Worm (Caenorhabditis elegans) whole organism, L1 larva: ENCODE results near the gene sip-1.

Experiments
- ama-1 ChIP-seq: fragments of 150-350 bp; optimal IDR thresholded peaks from 2 replicates; lab custom pipeline; 2014
- fos-1 ChIP-seq: fragments of 150-350 bp; optimal IDR thresholded peaks from 2 replicates; lab custom pipeline; 2014; ENCODE audit warnings: missing biosample characterization, missing genetic modification characterization
- lsy-2 ChIP-seq, 2 experiments: fragments of 150-350 bp; optimal IDR thresholded peaks; 2 replicates each; lab custom pipeline; 2014; ENCODE audit warnings: missing biosample characterization in 2 of 2, missing genetic modification characterization in 2 of 2
- mab-9 ChIP-seq: fragments of 200-800 bp; sonication (Bioruptor generic); IDR thresholded peaks from 2 replicates; pipeline ENCODE4 v1.3.6; 2022; ENCODE audit warnings: missing genetic modification reagents, missing genetic modification characterization, missing compliant biosample characterization
- mdl-1 ChIP-seq, 2 experiments: fragments of 150-350 bp; optimal IDR thresholded peaks; 2 replicates each; lab custom pipeline; 2014 to 2017; ENCODE audit warnings: missing biosample characterization in 2 of 2, missing genetic modification characterization in 2 of 2, inconsistent platforms in 1 of 2
- nhr-237 ChIP-seq: fragments of 150-350 bp; optimal IDR thresholded peaks from 2 replicates; lab custom pipeline; 2014; ENCODE audit warnings: missing biosample characterization, missing genetic modification characterization
- nhr-76 ChIP-seq: sonication (generic microtip); optimal IDR thresholded peaks from 2 replicates; lab custom pipeline; 2017; ENCODE audit warnings: missing biosample characterization, missing genetic modification characterization
- nhr-84 ChIP-seq: sonication (generic microtip); optimal IDR thresholded peaks from 2 replicates; lab custom pipeline; 2017; ENCODE audit warnings: missing biosample characterization, missing genetic modification characterization
- unc-62 ChIP-seq: fragments of 150-350 bp; optimal IDR thresholded peaks from 2 replicates; lab custom pipeline; 2014; ENCODE audit warnings: missing biosample characterization, missing genetic modification reagents, missing genetic modification characterization
- zag-1 ChIP-seq: fragments of 150-350 bp; optimal IDR thresholded peaks from 2 replicates; lab custom pipeline; 2014; ENCODE audit warnings: missing biosample characterization, missing genetic modification characterization

- no peak for TF ChIP-seq nhr-76 (tag; lab: Kevin White, UChicago)
- no peak for TF ChIP-seq unc-62 (GFP tag; lab: Kevin White, UChicago)
- no peak for TF ChIP-seq mab-9 (GFP tag; lab: Robert Waterston, UW)
- no peak for TF ChIP-seq nhr-84 (tag; lab: Kevin White, UChicago)
- no peak for TF ChIP-seq zag-1 (tag; lab: Kevin White, UChicago)
- no peak for TF ChIP-seq ama-1 (lab: Kevin White, UChicago)
- no peak for TF ChIP-seq lsy-2 (tag; optimal IDR thresholded peaks at IDR 0.05; lab: Kevin White, UChicago)
- TF ChIP-seq nhr-237, result no peak
- no peak for TF ChIP-seq fos-1 (tag; lab: Kevin White, UChicago)
- no peak for TF ChIP-seq mdl-1 (tag; optimal IDR thresholded peaks at IDR 0.05; lab: Kevin White, UChicago)
Observed at ce11 chrIII:10519615-10520014, 13.0 kb upstream of the sip-1 start.
